Worm (Caenorhabditis elegans): ENCODE data around the gene F22E5.20.

DNA sequence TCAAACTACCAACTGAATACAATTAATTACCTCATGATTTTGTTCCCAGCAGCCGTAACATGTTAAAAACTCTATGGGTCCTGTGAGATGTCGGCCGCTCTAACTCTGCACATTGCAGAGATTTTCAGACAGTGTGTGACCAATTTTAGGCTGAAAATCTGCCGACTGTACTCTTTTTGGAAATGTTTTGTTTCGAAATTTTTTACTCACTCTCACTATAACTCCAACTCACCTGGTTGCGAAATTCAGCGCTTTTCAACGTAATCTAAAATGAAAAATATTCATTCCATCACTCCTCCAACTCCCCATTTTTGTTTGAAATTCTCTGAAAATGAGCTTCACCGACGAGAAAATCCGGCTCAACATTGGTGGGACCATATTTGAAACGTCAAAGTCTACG, 23.9 kb downstream of the F22E5.20 start, which contains the start of the genes F22E5.13 and F22E5.6:
- TF ChIP-seq nhr-76 (tag; optimal IDR thresholded peaks at IDR 0.05), result no peak
- no peak for TF ChIP-seq nhr-237 (tag; optimal IDR thresholded peaks at IDR 0.05)
- TF ChIP-seq vab-7 (GFP tag; IDR thresholded peaks at IDR 0.05), result no peak
- TF ChIP-seq aly-2 (tag; optimal IDR thresholded peaks at IDR 0.05), result no peak
- TF ChIP-seq attf-4 (tag; optimal IDR thresholded peaks at IDR 0.05), result no peak
- no peak for TF ChIP-seq ama-1 (optimal IDR thresholded peaks at IDR 0.05)
- TF ChIP-seq lin-13 (GFP tag; optimal IDR thresholded peaks at IDR 0.05), result no peak

Measured in whole organism, L4 larva.